Worm (Caenorhabditis elegans) whole organism, early embryonic: ENCODE measurements around the gene C18A11.2.

Experiments used
- B0310.2 ChIP-seq: sonication (generic microtip); optimal IDR thresholded peaks from 2 replicates; lab custom pipeline; 2016; ENCODE audit warnings: mild to moderate bottlenecking, missing genetic modification characterization, missing compliant biosample characterization
- F13C5.2 ChIP-seq: sonication (generic microtip); optimal IDR thresholded peaks from 2 replicates; lab custom pipeline; 2017; ENCODE audit warnings: mild to moderate bottlenecking, missing genetic modification characterization, inconsistent platforms, missing compliant biosample characterization
- aly-1 ChIP-seq: sonication (generic microtip); optimal IDR thresholded peaks from 2 replicates; lab custom pipeline; 2016; ENCODE audit warnings: missing genetic modification characterization, missing compliant biosample characterization
- ama-1 ChIP-seq: fragments of 150-350 bp; optimal IDR thresholded peaks from 2 replicates; lab custom pipeline; 2014
- ceh-36 ChIP-seq: sonication (generic microtip); optimal IDR thresholded peaks from 2 replicates; lab custom pipeline; 2016; ENCODE audit warnings: missing genetic modification characterization, inconsistent platforms, missing compliant biosample characterization
- ets-7 ChIP-seq: sonication (generic microtip); optimal IDR thresholded peaks from 2 replicates; lab custom pipeline; 2016; ENCODE audit warnings: missing genotype, missing genetic modification characterization, missing compliant biosample characterization
- flt-1 ChIP-seq: fragments of 200-800 bp; sonication (Bioruptor generic); IDR thresholded peaks from 2 replicates; pipeline ENCODE4 v1.3.6; 2022; ENCODE audit warnings: missing genetic modification characterization, missing compliant biosample characterization
- hmg-4 ChIP-seq: fragments of 200-800 bp; sonication (Bioruptor generic); optimal IDR thresholded peaks from 2 replicates; lab custom pipeline; 2018; ENCODE audit warnings: mild to moderate bottlenecking, missing genetic modification characterization, missing compliant biosample characterization
- hnd-1 ChIP-seq: sonication (generic microtip); optimal IDR thresholded peaks from 2 replicates; lab custom pipeline; 2016; ENCODE audit warnings: missing genetic modification characterization, missing compliant biosample characterization
- pes-1 ChIP-seq: fragments of 200-800 bp; sonication (Bioruptor generic); IDR thresholded peaks from 2 replicates; pipeline ENCODE4 v1.3.6; 2022; ENCODE audit warnings: missing genetic modification reagents, missing genetic modification characterization, missing compliant biosample characterization
- scrt-1 ChIP-seq: fragments of 200-800 bp; sonication (Bioruptor generic); IDR thresholded peaks from 2 replicates; pipeline ENCODE4 v1.3.6; 2022; ENCODE audit warnings: missing genetic modification characterization, missing compliant biosample characterization
- tbx-11 ChIP-seq: fragments of 200-800 bp; sonication (Bioruptor generic); IDR thresholded peaks from 2 replicates; pipeline ENCODE4 v1.3.6; 2022; ENCODE audit warnings: missing genetic modification characterization, missing compliant biosample characterization
- tbx-37 ChIP-seq: fragments of 200-800 bp; sonication (Bioruptor generic); conservative IDR thresholded peaks from 2 replicates; pipeline ENCODE4 v1.3.6; 2022; ENCODE audit warnings: missing genetic modification reagents, missing genetic modification characterization, missing compliant biosample characterization
- tra-4 ChIP-seq: sonication (generic microtip); optimal IDR thresholded peaks from 2 replicates; lab custom pipeline; 2017; ENCODE audit warnings: missing genetic modification characterization, missing compliant biosample characterization

DNA sequence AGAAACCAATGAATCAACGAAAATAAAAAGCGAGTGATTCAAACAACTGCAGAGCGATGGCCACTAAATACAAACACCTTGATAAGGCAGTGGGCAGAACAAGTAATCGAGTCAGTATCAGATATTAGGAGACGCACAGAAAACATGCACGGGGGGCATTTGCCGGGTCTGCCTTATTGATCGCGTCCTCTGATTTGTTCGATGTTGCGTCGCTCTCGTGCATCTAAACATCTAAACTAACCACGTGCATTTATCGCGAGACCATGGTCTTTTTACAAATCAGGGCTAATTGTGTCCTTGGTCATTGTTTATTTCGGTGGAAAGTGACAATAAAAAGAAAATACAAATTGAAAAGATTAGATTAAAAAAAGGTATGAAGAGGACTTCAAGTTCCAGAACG is 16.6 kb downstream of the C18A11.2 start, which contains the start of gene K07E3.4:
- no peak for TF ChIP-seq ama-1
- TF ChIP-seq hmg-4 (GFP tag; lab: Kevin White, UChicago): no peak
- TF ChIP-seq ets-7 (tag; lab: Kevin White, UChicago): no peak
- no peak for TF ChIP-seq ceh-36 (tag; lab: Kevin White, UChicago)
- TF ChIP-seq F13C5.2 (tag; lab: Kevin White, UChicago): no peak
- no peak for TF ChIP-seq scrt-1 (GFP tag; lab: Robert Waterston, UW)
- no peak for TF ChIP-seq tbx-11 (GFP tag; lab: Robert Waterston, UW)
- no peak for TF ChIP-seq flt-1 (GFP tag; lab: Robert Waterston, UW)
- TF ChIP-seq hnd-1 (tag; lab: Kevin White, UChicago): no peak
- no peak for TF ChIP-seq tbx-37 (GFP tag; lab: Robert Waterston, UW)
- TF ChIP-seq B0310.2 (tag; lab: Kevin White, UChicago): no peak
- no peak for TF ChIP-seq aly-1 (tag; lab: Kevin White, UChicago)
- TF ChIP-seq tra-4 (tag; lab: Kevin White, UChicago): no peak
- no peak for TF ChIP-seq pes-1 (GFP tag; lab: Robert Waterston, UW)
